Worm (Caenorhabditis elegans): Measurements from ENCODE around the gene C06H5.12.

Gene C06H5.12

DNA sequence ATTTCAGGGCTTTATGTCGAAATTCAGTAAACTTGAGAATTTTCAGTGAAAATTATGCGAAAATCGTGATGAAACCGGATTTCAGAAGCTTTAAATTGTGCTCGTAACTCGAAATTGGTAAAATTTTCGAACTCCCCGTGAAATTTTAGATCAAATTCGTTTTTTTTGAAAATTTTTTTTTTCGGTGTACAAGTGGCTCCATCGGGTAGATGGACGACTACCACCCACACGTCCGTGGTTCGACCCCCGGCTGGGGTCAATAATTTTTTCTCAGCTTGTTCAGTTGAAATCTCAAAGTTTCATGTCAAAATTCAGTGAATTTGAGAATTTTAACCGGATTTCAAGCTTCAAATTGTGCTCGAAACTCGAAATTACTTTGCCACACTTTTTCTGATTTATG, 41.3 kb downstream of the C06H5.12 start:
- TF ChIP-seq nhr-28 (tag; optimal IDR thresholded peaks at IDR 0.05) = no peak
- TF ChIP-seq ceh-83 (GFP tag; optimal IDR thresholded peaks at IDR 0.05) = no peak
- no peak for TF ChIP-seq nhr-76 (tag; optimal IDR thresholded peaks at IDR 0.05)
- TF ChIP-seq snpc-4 (tag; optimal IDR thresholded peaks at IDR 0.05) = no peak
- no peak for TF ChIP-seq blmp-1 (tag; optimal IDR thresholded peaks at IDR 0.05)
- no peak for TF ChIP-seq ceh-39 (tag; optimal IDR thresholded peaks at IDR 0.05)
- no peak for TF ChIP-seq elt-1 (tag; optimal IDR thresholded peaks at IDR 0.05; ENCODE audit: borderline replicate concordance, insufficient read depth)
- TF ChIP-seq ceh-43 (GFP tag; optimal IDR thresholded peaks at IDR 0.05) = no peak
- TF ChIP-seq drap-1 (GFP tag; optimal IDR thresholded peaks at IDR 0.05) = no peak
- TF ChIP-seq flh-1 (GFP tag; optimal IDR thresholded peaks at IDR 0.05) = no peak
- no peak for TF ChIP-seq zip-8 (tag; optimal IDR thresholded peaks at IDR 0.05)
- TF ChIP-seq lin-13 (tag; optimal IDR thresholded peaks at IDR 0.05) = no peak
- TF ChIP-seq elt-3 (tag; optimal IDR thresholded peaks at IDR 0.05) = no peak

- TF ChIP-seq mls-2 (tag; optimal IDR thresholded peaks at IDR 0.05) = no peak
- no peak for TF ChIP-seq unc-62 (GFP tag; optimal IDR thresholded peaks at IDR 0.05)
These were observed 44.4 kb downstream of the C06H5.12 start for ce11 chrV:17938978-17939377.

- TF ChIP-seq ces-1 (GFP tag; optimal IDR thresholded peaks at IDR 0.05) = no peak
- no peak for TF ChIP-seq zip-8 (tag; optimal IDR thresholded peaks at IDR 0.05)
- no peak for TF ChIP-seq sptf-1 (tag; optimal IDR thresholded peaks at IDR 0.05)
- TF ChIP-seq pha-4 (tag; optimal IDR thresholded peaks at IDR 0.05) = no peak
- peak; percentile 53 for TF ChIP-seq drap-1 (GFP tag; optimal IDR thresholded peaks at IDR 0.05)
- TF ChIP-seq mab-5 (tag; optimal IDR thresholded peaks at IDR 0.05) = no peak
- TF ChIP-seq lsy-2 (tag; optimal IDR thresholded peaks at IDR 0.05) = no peak
- no peak for TF ChIP-seq nhr-76 (tag; optimal IDR thresholded peaks at IDR 0.05)
These were observed 49.4 kb downstream of the C06H5.12 start for ce11 chrV:17943877-17944472.

All from whole organism, mixed stage, embryonic.